Worm (Caenorhabditis elegans): Measurements from ENCODE around the gene srh-234.

ce11 chrV:7689888-7690287, 38.2 kb upstream of the srh-234 start, which contains the start of gene C12D5.9:
- TF ChIP-seq W03F9.2 (tag; optimal IDR thresholded peaks at IDR 0.05) (no peak), dao-5 (tag; optimal IDR thresholded peaks at IDR 0.05) (no peak)

Data from whole organism, L4/young adult.